Worm (Caenorhabditis elegans) whole organism, L1 larva: ENCODE data around the gene ZK250.2.

Experiments
- ama-1 ChIP-seq: fragments of 150-350 bp; optimal IDR thresholded peaks from 2 replicates; lab custom pipeline; 2014
- dpl-1 ChIP-seq, 3 experiments: fragments of 150-350 bp in 2 of 3; sonication (generic microtip) in 1 of 3; optimal IDR thresholded peaks; 2 replicates each; lab custom pipeline; 2014 to 2017; ENCODE audit warnings: missing biosample characterization in 3 of 3, missing genetic modification characterization in 3 of 3, missing genetic modification reagents in 3 of 3
- elt-2 ChIP-seq: sonication (generic microtip); optimal IDR thresholded peaks from 2 replicates; lab custom pipeline; 2016; ENCODE audit warnings: missing genetic modification characterization, mild to moderate bottlenecking, inconsistent platforms, missing compliant biosample characterization, missing genetic modification reagents
- fkh-10 ChIP-seq: sonication (generic microtip); optimal IDR thresholded peaks from 2 replicates; lab custom pipeline; 2017; ENCODE audit warnings: missing biosample characterization, missing genetic modification reagents, missing genetic modification characterization
- lin-13 ChIP-seq: fragments of 150-350 bp; optimal IDR thresholded peaks from 2 replicates; lab custom pipeline; 2014; ENCODE audit warnings: missing biosample characterization, missing genetic modification reagents, missing genetic modification characterization
- nhr-28 ChIP-seq: fragments of 150-350 bp; optimal IDR thresholded peaks from 2 replicates; lab custom pipeline; 2014; ENCODE audit warnings: missing biosample characterization, missing genetic modification characterization
- nhr-90 ChIP-seq: sonication (generic microtip); optimal IDR thresholded peaks from 2 replicates; lab custom pipeline; 2016; ENCODE audit warnings: mild to moderate bottlenecking, missing genetic modification characterization, missing compliant biosample characterization; ENCODE audit not compliant: poor library complexity
- pax-3 ChIP-seq: fragments of 200-800 bp; sonication (Bioruptor generic); optimal IDR thresholded peaks from 2 replicates; lab custom pipeline; 2018; ENCODE audit warnings: mild to moderate bottlenecking, missing genetic modification characterization, moderate library complexity, missing compliant biosample characterization
- rnt-1 ChIP-seq: sonication (generic microtip); optimal IDR thresholded peaks from 2 replicates; lab custom pipeline; 2016; ENCODE audit warnings: mild to moderate bottlenecking, missing genetic modification characterization, moderate library complexity, missing compliant biosample characterization
- unc-30 ChIP-seq: sonication (generic microtip); optimal IDR thresholded peaks from 2 replicates; lab custom pipeline; 2017; ENCODE audit warnings: missing biosample characterization, missing genetic modification characterization

DNA sequence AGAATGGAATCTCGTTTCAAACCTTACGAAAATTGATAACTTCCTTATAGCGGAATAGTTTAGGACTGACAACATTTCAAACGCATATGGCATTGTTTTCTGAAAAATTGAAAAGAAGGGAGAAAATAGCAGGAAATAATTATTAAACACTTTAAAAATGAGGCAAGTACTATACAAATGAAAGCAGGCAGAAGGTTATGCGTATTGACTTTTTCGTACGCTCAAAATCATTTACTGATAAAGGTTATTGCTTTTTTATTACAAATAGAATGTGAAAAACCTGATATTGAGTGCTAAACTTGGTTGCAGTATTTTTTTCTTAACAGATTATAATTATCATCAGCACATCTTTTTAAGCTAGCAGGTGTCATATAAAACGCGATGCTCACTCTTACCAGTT is 8.8 kb upstream of the ZK250.2 start, which contains the start of gene ZK250.13:
- no peak for TF ChIP-seq ama-1 (lab: Kevin White, UChicago)
- TF ChIP-seq dpl-1 (GFP tag; optimal IDR thresholded peaks at IDR 0.05; lab: Kevin White, UChicago) = no peak
- TF ChIP-seq unc-30 = no peak
- TF ChIP-seq elt-2 (tag; lab: Kevin White, UChicago) = peak; percentile 36
- TF ChIP-seq lin-13 (GFP tag; lab: Kevin White, UChicago) = no peak
- no peak for TF ChIP-seq nhr-28
- TF ChIP-seq rnt-1 (tag; lab: Kevin White, UChicago) = no peak
- TF ChIP-seq fkh-10 (GFP tag; lab: Kevin White, UChicago) = no peak
- TF ChIP-seq nhr-90 = no peak
- TF ChIP-seq pax-3 (tag; lab: Kevin White, UChicago) = no peak
